Fruit fly (Drosophila melanogaster) Kc167 (cell line): ENCODE data around the gene Eig71Ec.

ENCODE experiments used
- Myc ChIP-seq: fragments of >200 bp; optimal IDR thresholded peaks from 2 replicates; lab custom pipeline; 2017; ENCODE audit warnings: missing external identifiers
- Sin3A ChIP-seq: fragments of >200 bp; optimal IDR thresholded peaks from 2 replicates; lab custom pipeline; 2018; ENCODE audit warnings: missing external identifiers
- h ChIP-seq: fragments of >200 bp; optimal IDR thresholded peaks from 3 replicates; lab custom pipeline; 2018; ENCODE audit warnings: missing external identifiers
- insv ChIP-seq: fragments of >200 bp; optimal IDR thresholded peaks from 3 replicates; lab custom pipeline; 2018; ENCODE audit warnings: missing external identifiers
- psq ChIP-seq: fragments of >200 bp; optimal IDR thresholded peaks from 2 replicates; lab custom pipeline; 2017; ENCODE audit warnings: missing external identifiers
- ttk ChIP-seq: sonication (Bioruptor generic); optimal IDR thresholded peaks from 2 replicates; lab custom pipeline; 2017; ENCODE audit warnings: missing external identifiers

Gene Eig71Ec

dm6 chr3L:15619626-15620247 is 32.3 kb downstream of the Eig71Ec start, which contains the start of gene Phs:
Phs (plus strand) TSS chr3L:15619901.
- TF ChIP-seq ttk (lab: Kevin White, UChicago): no peak
- no peak for TF ChIP-seq insv
- TF ChIP-seq psq (lab: Kevin White, UChicago): no peak
- TF ChIP-seq h: no peak
- TF ChIP-seq Myc (lab: Kevin White, UChicago): no peak
- TF ChIP-seq Sin3A (lab: Kevin White, UChicago): no peak

DNA sequence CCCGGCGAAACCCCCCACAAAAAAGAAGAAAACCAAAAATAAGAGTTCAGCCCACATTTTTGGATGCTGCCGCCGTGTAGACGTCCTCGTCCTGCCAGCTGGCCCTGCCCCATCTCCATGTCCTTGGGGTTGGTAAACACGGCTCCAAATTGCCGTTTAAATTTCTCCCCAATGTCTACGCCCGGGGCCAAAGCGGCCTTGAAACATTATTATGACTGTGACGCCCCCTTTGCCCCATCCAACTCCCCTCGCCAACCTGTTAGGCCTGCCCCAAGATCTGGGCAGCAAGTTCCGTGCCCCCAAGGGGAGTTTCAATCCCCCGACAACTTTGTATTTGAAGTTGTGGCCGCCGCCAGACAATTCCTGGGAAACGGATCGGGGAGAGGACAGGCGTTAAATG is 35.2 kb downstream of the Eig71Ec start:
- no peak for TF ChIP-seq insv
- TF ChIP-seq Myc (lab: Kevin White, UChicago): no peak

DNA sequence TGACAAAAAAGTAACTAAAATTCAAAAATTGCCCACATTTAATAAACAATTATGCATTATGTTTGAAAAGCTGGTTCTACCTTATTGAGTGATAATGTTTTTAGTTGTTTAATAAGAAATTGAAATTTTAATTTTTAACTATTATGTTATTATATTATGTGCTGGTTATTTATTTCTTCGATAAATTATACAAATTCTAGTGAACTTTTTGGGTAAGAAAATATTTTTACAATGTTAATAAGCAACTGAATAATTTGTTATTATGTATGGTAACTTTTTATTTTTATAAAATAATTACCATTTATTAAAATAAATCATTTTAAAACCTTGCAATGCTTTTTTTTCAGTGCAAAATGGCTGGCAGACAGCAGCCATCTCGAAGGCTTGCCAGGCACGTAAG is 35.6 kb downstream of the Eig71Ec start:
- TF ChIP-seq psq (lab: Kevin White, UChicago): no peak
- TF ChIP-seq Myc (lab: Kevin White, UChicago): no peak
- no peak for TF ChIP-seq ttk (lab: Kevin White, UChicago)
- no peak for TF ChIP-seq insv
- TF ChIP-seq Sin3A (lab: Kevin White, UChicago): no peak
- TF ChIP-seq h: no peak

dm6 chr3L:15612728-15613127 is 39.3 kb downstream of the Eig71Ec start, which contains the start of gene CG13449:
CG13449 (minus strand) TSS chr3L:15612828.
- TF ChIP-seq Sin3A (lab: Kevin White, UChicago): no peak
- no peak for TF ChIP-seq h
- no peak for TF ChIP-seq insv
- no peak for TF ChIP-seq psq (lab: Kevin White, UChicago)
- no peak for TF ChIP-seq ttk (lab: Kevin White, UChicago)

DNA sequence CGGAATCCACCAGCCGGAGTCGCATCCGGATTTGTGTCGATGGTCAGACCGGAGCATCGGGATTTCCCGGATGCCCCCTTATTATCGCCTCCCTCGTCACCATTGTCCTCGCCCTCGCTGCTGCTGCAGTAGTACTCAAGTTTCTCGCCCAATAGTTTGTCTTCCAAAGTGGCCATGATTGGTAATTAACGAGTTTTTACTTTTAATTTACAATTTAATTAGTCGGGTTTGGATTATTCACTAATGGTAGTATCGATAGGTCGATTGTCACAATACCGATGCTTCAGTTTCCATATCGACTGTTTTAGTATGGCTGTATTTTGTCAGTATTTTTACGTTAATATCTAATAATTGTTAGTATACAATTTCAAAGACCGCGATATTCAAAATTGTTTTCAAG is 41.9 kb downstream of the Eig71Ec start, which contains the start of gene CG7650:
Gene CG7650 (minus strand): TSS at position 278 of the 400 bp plus-strand sequence.
- TF ChIP-seq psq (lab: Kevin White, UChicago): no peak
- no peak for TF ChIP-seq Sin3A (lab: Kevin White, UChicago)
- no peak for TF ChIP-seq Myc (lab: Kevin White, UChicago)
- TF ChIP-seq ttk (lab: Kevin White, UChicago): no peak
- TF ChIP-seq h: no peak
- no peak for TF ChIP-seq insv

dm6 chr3L:15604979-15605378 is 47.1 kb downstream of the Eig71Ec start:
- TF ChIP-seq Myc (lab: Kevin White, UChicago) (no peak), Sin3A (lab: Kevin White, UChicago) (no peak), ttk (lab: Kevin White, UChicago) (no peak), insv (no peak), h (no peak), psq (lab: Kevin White, UChicago) (no peak)
